In the genomic region with DNA sequence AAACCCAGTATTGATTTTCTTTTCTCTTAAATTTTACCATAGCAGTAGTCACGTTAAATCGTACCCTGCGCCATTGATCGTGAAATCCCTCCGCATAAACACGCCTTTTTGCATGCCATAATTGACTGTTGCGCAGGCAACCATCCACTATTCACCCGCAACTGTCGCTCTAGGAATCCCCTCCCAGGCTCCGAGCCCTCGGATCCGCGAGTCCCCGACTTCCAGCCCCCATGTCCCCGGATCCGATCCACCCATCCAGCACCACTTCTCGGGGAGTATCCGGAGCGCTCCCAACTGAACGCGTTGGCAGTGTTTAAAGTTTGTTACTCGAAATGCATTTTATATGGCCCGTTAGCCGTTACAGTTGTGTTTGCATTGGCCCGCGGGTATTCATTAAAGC, we compare ENCODE assay signal across 3 fruit fly cellular contexts.
A peak's percentile ranks its signal among the peaks of the same experiment; 100 is the strongest.
TF ChIP-seq lines count a peak whose summit lies in the region.

No protein-coding gene starts in this region.

- no peak for TF ChIP-seq CTCF in whole organism, embryonic (GFP tag; optimal IDR thresholded peaks at IDR 0.05; lab: Kevin White, UChicago)

TF ChIP-seq in whole organism, embryonic, 481 proteins besides CTCF, POLR2A, EP300 and RAD21:
- TF ChIP-seq Hr39 (optimal IDR thresholded peaks at IDR 0.05; lab: Kevin White, UChicago): peak; percentile 14
- peak; percentile 52 for TF ChIP-seq Ets65A (GFP tag; lab: Kevin White, UChicago)
- no peak for TF ChIP-seq Spps (tag; optimal IDR thresholded peaks at IDR 0.05; lab: Kevin White, UChicago)

TF ChIP-seq in whole organism, pupa, 21 proteins besides CTCF, POLR2A, EP300 and RAD21:
- TF ChIP-seq CG14655 (GFP tag; optimal IDR thresholded peaks at IDR 0.05; lab: Kevin White, UChicago) (peak; percentile 10), CG15710 (tag; optimal IDR thresholded peaks at IDR 0.05; lab: Kevin White, UChicago) (no peak)

TF ChIP-seq in whole organism, wandering third instar larva, 38 proteins besides CTCF, POLR2A, EP300 and RAD21:
- TF ChIP-seq Dfd (GFP tag; optimal IDR thresholded peaks at IDR 0.05; lab: Kevin White, UChicago) (peak; percentile 71), Hnf4 (GFP tag; optimal IDR thresholded peaks at IDR 0.05; lab: Kevin White, UChicago) (no peak)

Comparison
In these comparisons a context has a peak if more than half of its experiments do, and no peak if none do; other contexts are left out.
1. Of the 10 proteins assayed by ChIP-seq in both whole organism, embryonic and whole organism, wandering third instar larva: peak only in whole organism, embryonic: none; only in whole organism, wandering third instar larva: Dfd; in both: none; in neither: 9.